Worm (Caenorhabditis elegans): ENCODE measurements around the gene twk-9.
"Not testable (repeated sequence)": the region's sequence is repeated elsewhere in the genome, so short reads cannot be mapped to it uniquely, and the experiment has no call there.

Gene twk-9

ce11 chrIV:9678007-9678406 is 15.0 kb upstream of the twk-9 start:
- no peak for TF ChIP-seq M03D4.4 (tag; optimal IDR thresholded peaks at IDR 0.05)

- no peak for TF ChIP-seq ztf-11 (tag; optimal IDR thresholded peaks at IDR 0.05)
Measured at ce11 chrIV:9679296-9679695, 13.7 kb upstream of the twk-9 start.

ce11 chrIV:9680841-9681240 is 12.1 kb upstream of the twk-9 start, which contains the start of gene ins-8:
Gene ins-8 (minus strand): TSS chrIV:9680941.
- TF ChIP-seq elt-3 (tag; optimal IDR thresholded peaks at IDR 0.05) (no peak), nhr-76 (tag; optimal IDR thresholded peaks at IDR 0.05) (no peak)

ce11 chrIV:9682514-9682913 is 10.5 kb upstream of the twk-9 start, which contains the start of gene ins-7:
Gene ins-7 (minus strand): TSS chrIV:9682845.
- no peak for TF ChIP-seq cnd-1 (tag; optimal IDR thresholded peaks at IDR 0.05)
- TF ChIP-seq bed-3 (GFP tag; optimal IDR thresholded peaks at IDR 0.05), result no peak
- TF ChIP-seq nhr-12 (tag; optimal IDR thresholded peaks at IDR 0.05), result no peak
- no peak for TF ChIP-seq unc-62 (GFP tag; optimal IDR thresholded peaks at IDR 0.05)
- no peak for TF ChIP-seq nhr-237 (tag; optimal IDR thresholded peaks at IDR 0.05)
- no peak for TF ChIP-seq drap-1 (GFP tag; optimal IDR thresholded peaks at IDR 0.05)
- TF ChIP-seq blmp-1 (tag; optimal IDR thresholded peaks at IDR 0.05), result no peak
- TF ChIP-seq lsy-2 (tag; optimal IDR thresholded peaks at IDR 0.05), result no peak

ce11 chrIV:9683433-9683832 is 9.5 kb upstream of the twk-9 start, which contains the start of the genes htas-1 and ZK1251.3:
Gene htas-1 (minus strand): TSS chrIV:9683533.
Gene ZK1251.3 (plus strand): TSS chrIV:9683658.
- TF ChIP-seq ztf-11 (tag; optimal IDR thresholded peaks at IDR 0.05), result no peak
- TF ChIP-seq nhr-76 (tag; optimal IDR thresholded peaks at IDR 0.05), result no peak
- TF ChIP-seq sem-2 (GFP tag; optimal IDR thresholded peaks at IDR 0.05), result no peak

- not testable (repeated sequence) for TF ChIP-seq drap-1 (GFP tag; optimal IDR thresholded peaks at IDR 0.05); nhr-237 (tag; optimal IDR thresholded peaks at IDR 0.05); lin-32 (GFP tag; optimal IDR thresholded peaks at IDR 0.05)
Measured at ce11 chrIV:9688715-9689114, 4.3 kb upstream of the twk-9 start, which contains the start of gene msp-76. Gene msp-76 (plus strand): TSS chrIV:9689015.

- no peak for TF ChIP-seq nhr-28 (tag; optimal IDR thresholded peaks at IDR 0.05)
Measured at ce11 chrIV:9690644-9691043, 2.3 kb upstream of the twk-9 start, which contains the start of gene sdz-36. Gene sdz-36 (plus strand): TSS chrIV:9690944.

- TF ChIP-seq hlh-1 (tag; optimal IDR thresholded peaks at IDR 0.05) (no peak), nhr-2 (tag; optimal IDR thresholded peaks at IDR 0.05) (no peak), zip-8 (tag; optimal IDR thresholded peaks at IDR 0.05) (no peak), ceh-43 (GFP tag; optimal IDR thresholded peaks at IDR 0.05) (no peak), M03D4.4 (tag; optimal IDR thresholded peaks at IDR 0.05) (no peak), blmp-1 (tag; optimal IDR thresholded peaks at IDR 0.05) (no peak), cnd-1 (tag; optimal IDR thresholded peaks at IDR 0.05) (no peak), drap-1 (GFP tag; optimal IDR thresholded peaks at IDR 0.05) (no peak), elt-1 (tag; optimal IDR thresholded peaks at IDR 0.05; ENCODE audit: borderline replicate concordance, insufficient read depth) (no peak), unc-62 (GFP tag; optimal IDR thresholded peaks at IDR 0.05) (no peak), nhr-12 (tag; optimal IDR thresholded peaks at IDR 0.05) (no peak), ceh-39 (tag; optimal IDR thresholded peaks at IDR 0.05) (no peak), ztf-11 (tag; optimal IDR thresholded peaks at IDR 0.05) (no peak), flh-1 (GFP tag; optimal IDR thresholded peaks at IDR 0.05) (no peak)
Measured at ce11 chrIV:9696513-9696912, 3.5 kb downstream of the twk-9 start.

- TF ChIP-seq ces-1 (GFP tag; optimal IDR thresholded peaks at IDR 0.05), result no peak
- TF ChIP-seq ceh-43 (GFP tag; optimal IDR thresholded peaks at IDR 0.05), result no peak
- no peak for TF ChIP-seq snpc-4 (tag; optimal IDR thresholded peaks at IDR 0.05)
- TF ChIP-seq lsy-2 (tag; optimal IDR thresholded peaks at IDR 0.05), result no peak
- no peak for TF ChIP-seq tbx-8 (GFP tag; optimal IDR thresholded peaks at IDR 0.05)
- no peak for TF ChIP-seq sem-2 (GFP tag; optimal IDR thresholded peaks at IDR 0.05)
Measured at ce11 chrIV:9697869-9698268, 4.9 kb downstream of the twk-9 start.

All from whole organism, mixed stage, embryonic.